Worm (Caenorhabditis elegans) whole organism, L2 larva: ENCODE measurements around the gene cut-2.

ENCODE experiments used
- C34F6.9 ChIP-seq: fragments of 150-350 bp; optimal IDR thresholded peaks from 2 replicates; lab custom pipeline; 2014; ENCODE audit warnings: missing biosample characterization, missing genetic modification characterization
- alr-1 ChIP-seq: fragments of 150-350 bp; optimal IDR thresholded peaks from 2 replicates; lab custom pipeline; 2014; ENCODE audit warnings: missing biosample characterization, missing genetic modification characterization
- ama-1 ChIP-seq: fragments of 150-350 bp; optimal IDR thresholded peaks from 2 replicates; lab custom pipeline; 2018; ENCODE audit warnings: inconsistent platforms
- blmp-1 ChIP-seq: sonication (generic microtip); optimal IDR thresholded peaks from 2 replicates; lab custom pipeline; 2017; ENCODE audit warnings: missing genetic modification characterization, mild to moderate bottlenecking, missing compliant biosample characterization, antibody characterized with exemption, moderate library complexity; ENCODE audit not compliant: insufficient read depth
- ceh-16 ChIP-seq: fragments of 150-350 bp; optimal IDR thresholded peaks from 2 replicates; lab custom pipeline; 2014; ENCODE audit warnings: missing biosample characterization, missing genetic modification characterization
- egl-27 ChIP-seq: sonication (generic microtip); optimal IDR thresholded peaks from 3 replicates; lab custom pipeline; 2017; ENCODE audit warnings: missing biosample characterization, missing genetic modification reagents, missing genetic modification characterization
- elt-1 ChIP-seq: fragments of 150-350 bp; optimal IDR thresholded peaks from 2 replicates; lab custom pipeline; 2014; ENCODE audit warnings: missing biosample characterization, missing genetic modification characterization
- elt-3 ChIP-seq: sonication (generic microtip); optimal IDR thresholded peaks from 2 replicates; lab custom pipeline; 2017; ENCODE audit warnings: missing biosample characterization, missing genetic modification characterization
- fos-1 ChIP-seq: fragments of 150-350 bp; optimal IDR thresholded peaks from 2 replicates; lab custom pipeline; 2014; ENCODE audit warnings: missing biosample characterization, missing genetic modification characterization
- gmeb-1 ChIP-seq: fragments of 150-350 bp; optimal IDR thresholded peaks from 2 replicates; lab custom pipeline; 2014; ENCODE audit warnings: missing biosample characterization, missing genetic modification characterization
- lin-11 ChIP-seq: fragments of 150-350 bp; sonication (generic microtip); optimal IDR thresholded peaks from 2 replicates; lab custom pipeline; 2014; ENCODE audit warnings: missing biosample characterization, missing genetic modification characterization, inconsistent platforms, mixed read lengths
- lin-39 ChIP-seq: fragments of 150-350 bp; optimal IDR thresholded peaks from 2 replicates; lab custom pipeline; 2014; ENCODE audit warnings: missing biosample characterization, missing genetic modification reagents, missing genetic modification characterization
- lsy-2 ChIP-seq, 2 experiments: fragments of 150-350 bp in 1 of 2; sonication (generic microtip) in 1 of 2; optimal IDR thresholded peaks; 2 replicates each; lab custom pipeline; 2014 to 2017; ENCODE audit warnings: missing biosample characterization in 2 of 2, missing genetic modification characterization in 2 of 2
- mab-5 ChIP-seq: fragments of 150-350 bp; optimal IDR thresholded peaks from 2 replicates; lab custom pipeline; 2014; ENCODE audit warnings: missing biosample characterization, missing genetic modification characterization
- nhr-10 ChIP-seq: sonication (generic microtip); optimal IDR thresholded peaks from 2 replicates; lab custom pipeline; 2017; ENCODE audit warnings: missing biosample characterization, missing genetic modification characterization
- nhr-11 ChIP-seq: fragments of 150-350 bp; optimal IDR thresholded peaks from 2 replicates; lab custom pipeline; 2014; ENCODE audit warnings: missing biosample characterization, missing genetic modification characterization
- nhr-129 ChIP-seq: fragments of 150-350 bp; optimal IDR thresholded peaks from 2 replicates; lab custom pipeline; 2014; ENCODE audit warnings: missing biosample characterization, missing genetic modification characterization
- nhr-23 ChIP-seq: fragments of 150-350 bp; optimal IDR thresholded peaks from 2 replicates; lab custom pipeline; 2014; ENCODE audit warnings: missing biosample characterization, missing genetic modification reagents, missing genetic modification characterization
- nhr-237 ChIP-seq: fragments of 150-350 bp; optimal IDR thresholded peaks from 2 replicates; lab custom pipeline; 2014; ENCODE audit warnings: missing biosample characterization, missing genetic modification characterization
- nhr-25 ChIP-seq: fragments of 150-350 bp; sonication (generic microtip); optimal IDR thresholded peaks from 3 replicates; lab custom pipeline; 2014; ENCODE audit warnings: missing biosample characterization, missing genetic modification characterization
- nhr-6 ChIP-seq: fragments of 150-350 bp; optimal IDR thresholded peaks from 2 replicates; lab custom pipeline; 2014; ENCODE audit warnings: missing biosample characterization, missing genetic modification characterization
- sem-4 ChIP-seq: fragments of 150-350 bp; optimal IDR thresholded peaks from 2 replicates; lab custom pipeline; 2014; ENCODE audit warnings: missing biosample characterization, missing genetic modification reagents, missing genetic modification characterization
- skn-1 ChIP-seq: sonication (generic microtip); optimal IDR thresholded peaks from 2 replicates; lab custom pipeline; 2017; ENCODE audit warnings: missing biosample characterization, missing genetic modification characterization
- sma-3 ChIP-seq: sonication (generic microtip); optimal IDR thresholded peaks from 2 replicates; lab custom pipeline; 2016; ENCODE audit warnings: missing genetic modification reagents, missing genetic modification characterization, missing compliant biosample characterization
- sma-9 ChIP-seq, 2 experiments: fragments of 150-350 bp in 1 of 2; sonication (generic microtip) in 1 of 2; optimal IDR thresholded peaks; 2 replicates each; lab custom pipeline; 2014 to 2016; ENCODE audit warnings: missing genetic modification characterization in 2 of 2, mild to moderate bottlenecking in 1 of 2, missing biosample characterization in 1 of 2, missing compliant biosample characterization in 1 of 2, missing genetic modification reagents in 1 of 2, moderate library complexity in 1 of 2
- unc-39 ChIP-seq: fragments of 150-350 bp; optimal IDR thresholded peaks from 2 replicates; lab custom pipeline; 2014; ENCODE audit warnings: missing biosample characterization, missing genetic modification characterization
- unc-62 ChIP-seq: fragments of 150-350 bp; optimal IDR thresholded peaks from 2 replicates; lab custom pipeline; 2014; ENCODE audit warnings: missing biosample characterization, missing genetic modification reagents, missing genetic modification characterization

The cut-2 gene

ce11 chrV:13406032-13406431 lies 8.7 kb upstream of the cut-2 start, which contains the start of gene cutl-1:
TSS of gene cutl-1 (minus strand) at chrV:13406114.
- TF ChIP-seq nhr-10 (tag; lab: Kevin White, UChicago) (no peak), lsy-2 (tag; optimal IDR thresholded peaks at IDR 0.05; lab: Kevin White, UChicago) (peak in 1 of 2 experiments; percentile 32)

DNA sequence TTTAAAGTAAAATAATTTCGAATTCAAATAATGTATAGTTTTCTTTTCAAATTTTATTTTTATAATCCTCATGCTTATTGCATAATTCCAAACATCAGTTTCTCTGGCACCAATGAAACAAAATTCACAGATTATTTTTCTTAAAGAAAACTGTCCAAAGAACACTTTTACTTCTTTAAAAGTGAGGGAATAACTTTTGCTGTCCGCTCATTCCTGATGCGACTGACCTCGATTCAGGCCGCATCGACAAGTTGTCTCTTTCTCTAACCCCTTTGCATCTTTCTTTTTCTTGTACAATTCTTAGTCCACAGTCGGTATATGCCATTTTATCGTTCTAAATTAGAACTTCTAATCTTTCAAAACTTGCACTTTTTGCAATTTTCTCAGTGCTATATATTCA lies 8.2 kb upstream of the cut-2 start, which contains the start of gene F53F1.2:
TSS of gene F53F1.2 (plus strand) at position 306 of the 400 bp plus-strand sequence.
- peak; percentile 80 for TF ChIP-seq blmp-1
- TF ChIP-seq elt-3 (tag; lab: Kevin White, UChicago): no peak
- TF ChIP-seq unc-39 (tag; lab: Kevin White, UChicago): no peak

DNA sequence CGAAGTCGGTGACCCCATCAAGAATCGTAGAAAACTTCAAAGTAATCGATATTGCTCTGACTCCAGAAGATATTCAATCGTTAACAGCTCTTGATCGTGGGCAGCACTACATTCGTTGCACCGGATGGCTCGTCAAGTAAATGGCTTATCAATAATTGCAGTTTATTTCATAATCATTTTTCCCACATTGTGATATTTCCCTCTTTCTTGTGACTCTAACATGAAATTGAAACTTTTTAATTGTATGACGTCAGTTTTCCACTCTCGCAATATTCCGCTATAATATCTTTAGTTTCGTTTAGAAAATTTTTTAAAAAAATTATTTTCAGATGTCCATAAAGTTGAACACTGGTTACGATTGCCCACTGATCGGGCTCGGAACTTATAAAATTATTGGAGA lies 6.8 kb upstream of the cut-2 start, which contains the start of gene F53F1.3:
TSS of gene F53F1.3 (plus strand) at position 330 of the 400 bp plus-strand sequence.
- no peak for TF ChIP-seq nhr-6 (tag; lab: Kevin White, UChicago)
- TF ChIP-seq fos-1 (tag; lab: Kevin White, UChicago): peak; percentile 67
- no peak for TF ChIP-seq alr-1 (tag; lab: Kevin White, UChicago)
- TF ChIP-seq lin-39 (tag; lab: Kevin White, UChicago): no peak
- no peak for TF ChIP-seq unc-62

- TF ChIP-seq lin-39 (tag; lab: Kevin White, UChicago) (no peak), nhr-11 (tag; lab: Kevin White, UChicago) (no peak), unc-62 (no peak), elt-1 (tag; lab: Kevin White, UChicago) (no peak)
These were observed 6.3 kb upstream of the cut-2 start for ce11 chrV:13408440-13408839.

- TF ChIP-seq lsy-2 (tag; optimal IDR thresholded peaks at IDR 0.05; lab: Kevin White, UChicago): peak in 1 of 2 experiments; percentile 50
- peak; percentile 34 for TF ChIP-seq sma-9 (GFP tag; optimal IDR thresholded peaks at IDR 0.05; lab: Kevin White, UChicago)
- TF ChIP-seq sma-9 (tag; optimal IDR thresholded peaks at IDR 0.05; lab: Kevin White, UChicago): no peak
- peak; percentile 36 for TF ChIP-seq sma-3 (GFP tag; lab: Kevin White, UChicago)
- TF ChIP-seq nhr-237 (tag; lab: Kevin White, UChicago): no peak
- no peak for TF ChIP-seq lin-11 (tag; lab: Kevin White, UChicago)
- peak; percentile 36 for TF ChIP-seq nhr-25 (tag; lab: Kevin White, UChicago)
- no peak for TF ChIP-seq mab-5
- TF ChIP-seq gmeb-1: peak; percentile 82
- TF ChIP-seq C34F6.9: peak; percentile 9
- no peak for TF ChIP-seq ceh-16
These were observed 5.7 kb upstream of the cut-2 start for ce11 chrV:13409089-13409488.

- TF ChIP-seq nhr-25 (tag; lab: Kevin White, UChicago): peak; percentile 60
- no peak for TF ChIP-seq nhr-23 (tag; lab: Kevin White, UChicago)
- no peak for TF ChIP-seq lin-11 (tag; lab: Kevin White, UChicago)
- TF ChIP-seq egl-27: no peak
- peak; percentile 30 for TF ChIP-seq blmp-1
- no peak for TF ChIP-seq sem-4
- no peak for TF ChIP-seq sma-9 (GFP tag; optimal IDR thresholded peaks at IDR 0.05; lab: Kevin White, UChicago)
- TF ChIP-seq sma-9 (tag; optimal IDR thresholded peaks at IDR 0.05; lab: Kevin White, UChicago): no peak
These were observed 4.1 kb upstream of the cut-2 start, which contains the start of gene F53F1.4 for ce11 chrV:13410688-13411087. TSS of gene F53F1.4 (plus strand) at chrV:13411077.

DNA sequence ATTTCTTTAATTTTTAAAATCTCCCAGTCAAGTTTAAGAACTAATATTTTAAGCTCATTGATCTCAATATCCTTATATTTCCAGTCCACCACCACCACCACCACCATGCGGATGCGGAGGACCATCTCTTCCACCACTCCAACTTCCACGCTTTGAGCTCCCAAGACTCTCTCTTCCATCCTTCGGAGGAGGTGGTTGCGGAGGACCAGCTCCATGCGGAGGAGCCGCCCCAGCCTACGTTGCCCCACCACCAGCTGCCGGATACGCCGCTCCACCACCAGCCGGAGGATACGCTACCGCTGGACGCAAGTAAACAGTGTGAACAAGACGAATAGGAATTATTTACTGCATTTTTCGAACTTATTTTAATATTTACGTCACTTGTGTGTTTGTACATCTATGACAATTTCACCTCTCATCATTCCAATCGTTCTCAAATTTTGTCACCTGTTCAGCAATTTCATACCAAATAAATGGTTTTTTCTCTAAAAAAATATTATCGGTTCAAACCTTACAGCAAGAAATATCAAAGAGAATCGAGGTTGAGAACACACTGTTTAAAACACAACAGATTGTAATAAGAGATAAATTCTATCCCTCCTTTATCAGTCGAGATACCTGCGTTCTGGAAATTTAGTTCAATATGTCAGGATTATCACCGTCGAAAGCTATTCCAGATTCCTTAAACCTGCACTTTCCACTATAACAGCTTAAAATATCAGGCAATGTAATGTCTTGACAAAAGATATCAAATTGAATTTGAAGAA lies 3.3 kb upstream of the cut-2 start:
- TF ChIP-seq skn-1: no peak
- peak; percentile 65 for TF ChIP-seq blmp-1
- no peak for TF ChIP-seq nhr-129 (tag; lab: Kevin White, UChicago)
- TF ChIP-seq elt-3 (tag; lab: Kevin White, UChicago): peak; percentile 68
- peak; percentile 67 for TF ChIP-seq ama-1 (lab: Kevin White, UChicago)
